Fruit fly (Drosophila melanogaster): ENCODE measurements around the gene Muc96D.

Muc96D gene

dm6 chr3R:25400545-25400944, at the start of gene Muc96D:
Gene Muc96D (minus strand): TSS chr3R:25400645.
- TF ChIP-seq Sox14 (GFP tag; optimal IDR thresholded peaks at IDR 0.05) (no peak), vri (GFP tag; optimal IDR thresholded peaks at IDR 0.05) (no peak), Ets96B (tag; optimal IDR thresholded peaks at IDR 0.05) (no peak), CG3032 (tag; optimal IDR thresholded peaks at IDR 0.05) (no peak), Eip78C (GFP tag) (no peak), CG8319 (GFP tag; optimal IDR thresholded peaks at IDR 0.05) (no peak), Sox102F (GFP tag; optimal IDR thresholded peaks at IDR 0.05) (no peak), Hr39 (GFP tag; optimal IDR thresholded peaks at IDR 0.05) (no peak), pdm3 (GFP tag; optimal IDR thresholded peaks at IDR 0.05) (no peak), CG11762 (GFP tag; optimal IDR thresholded peaks at IDR 0.05; ENCODE audit: insufficient read depth) (no peak), dsx (GFP tag; optimal IDR thresholded peaks at IDR 0.05; ENCODE audit: poor library complexity, severe bottlenecking) (no peak), Met (GFP tag; optimal IDR thresholded peaks at IDR 0.05) (no peak), CG32006 (GFP tag; optimal IDR thresholded peaks at IDR 0.05) (no peak), svp (GFP tag) (no peak), CG11902 (GFP tag; optimal IDR thresholded peaks at IDR 0.05) (no peak)

- TF ChIP-seq fkh (GFP tag; optimal IDR thresholded peaks at IDR 0.05) = peak; percentile 90
- no peak for TF ChIP-seq fd85E (GFP tag; optimal IDR thresholded peaks at IDR 0.05)
- TF ChIP-seq Eip93F (GFP tag; optimal IDR thresholded peaks at IDR 0.05) = no peak
- TF ChIP-seq CG11762 (GFP tag; optimal IDR thresholded peaks at IDR 0.05; ENCODE audit: insufficient read depth) = no peak
- no peak for TF ChIP-seq CG6163 (GFP tag; IDR thresholded peaks at IDR 0.05)
- no peak for TF ChIP-seq CG8632 (GFP tag; optimal IDR thresholded peaks at IDR 0.05)
- TF ChIP-seq acj6 (GFP tag; optimal IDR thresholded peaks at IDR 0.05) = no peak
Measured at dm6 chr3R:25448737-25449136, 48.3 kb upstream of the Muc96D start.

- TF ChIP-seq Met (GFP tag; optimal IDR thresholded peaks at IDR 0.05) (peak; percentile 17), spab (GFP tag; optimal IDR thresholded peaks at IDR 0.05) (no peak), Smox (GFP tag; optimal IDR thresholded peaks at IDR 0.05) (no peak), Ets96B (tag; optimal IDR thresholded peaks at IDR 0.05) (no peak), CG10669 (GFP tag; optimal IDR thresholded peaks at IDR 0.05) (no peak), CG31627 (GFP tag; optimal IDR thresholded peaks at IDR 0.05) (peak; percentile 31), CG9139 (GFP tag; optimal IDR thresholded peaks at IDR 0.05) (no peak), fkh (GFP tag; optimal IDR thresholded peaks at IDR 0.05) (no peak), CG6854 (GFP tag; optimal IDR thresholded peaks at IDR 0.05) (no peak), fd85E (GFP tag; optimal IDR thresholded peaks at IDR 0.05) (no peak), Lpt (GFP tag; optimal IDR thresholded peaks at IDR 0.05) (no peak), ss (GFP tag; optimal IDR thresholded peaks at IDR 0.05) (no peak), lz (GFP tag; optimal IDR thresholded peaks at IDR 0.05) (no peak), Hr4 (GFP tag; optimal IDR thresholded peaks at IDR 0.05) (no peak), topi (GFP tag; optimal IDR thresholded peaks at IDR 0.05) (peak; percentile 23), esn (GFP tag; optimal IDR thresholded peaks at IDR 0.05) (peak; percentile 45), Hr38 (GFP tag; optimal IDR thresholded peaks at IDR 0.05) (no peak), OdsH (GFP tag; optimal IDR thresholded peaks at IDR 0.05) (no peak), svp (GFP tag) (peak; percentile 70), vri (GFP tag; optimal IDR thresholded peaks at IDR 0.05) (peak; percentile 29), dac (GFP tag; optimal IDR thresholded peaks at IDR 0.05) (no peak), Sox15 (GFP tag; optimal IDR thresholded peaks at IDR 0.05) (no peak), pdm3 (GFP tag; optimal IDR thresholded peaks at IDR 0.05) (peak; percentile 3), Sox102F (GFP tag; optimal IDR thresholded peaks at IDR 0.05) (peak; percentile 18), Eip78C (GFP tag) (peak; percentile 26), CG34406 (GFP tag; optimal IDR thresholded peaks at IDR 0.05) (no peak), Eip93F (GFP tag; optimal IDR thresholded peaks at IDR 0.05) (no peak), Hr39 (GFP tag; optimal IDR thresholded peaks at IDR 0.05) (peak; percentile 38), eg (GFP tag; IDR thresholded peaks at IDR 0.05) (no peak), CG1621 (tag; optimal IDR thresholded peaks at IDR 0.05) (no peak), Eip75B (GFP tag; optimal IDR thresholded peaks at IDR 0.05) (peak; percentile 23), CG32006 (GFP tag; optimal IDR thresholded peaks at IDR 0.05) (no peak), acj6 (GFP tag; optimal IDR thresholded peaks at IDR 0.05) (peak; percentile 1)
Measured at dm6 chr3R:25448318-25448717, 47.9 kb upstream of the Muc96D start.
